Fruit fly (Drosophila melanogaster) whole organism, prepupa: Measurements from ENCODE around the gene CG13599.

Source experiments
- CG10631 ChIP-seq: fragments of 200-800 bp; sonication (Bioruptor generic); optimal IDR thresholded peaks from 2 replicates; lab custom pipeline; 2016; ENCODE audit warnings: missing biosample characterization, missing genetic modification characterization
- CG10669 ChIP-seq: fragments of 200-800 bp; sonication (Bioruptor generic); optimal IDR thresholded peaks from 3 replicates; lab custom pipeline; 2018; ENCODE audit warnings: missing biosample characterization, mild to moderate bottlenecking, missing genetic modification characterization, moderate library complexity
- CG16779 ChIP-seq: fragments of 200-800 bp; sonication (Bioruptor generic); optimal IDR thresholded peaks from 3 replicates; lab custom pipeline; 2017; ENCODE audit warnings: missing biosample characterization, mild to moderate bottlenecking, missing genetic modification characterization
- CG3032 ChIP-seq: fragments of 200-800 bp; optimal IDR thresholded peaks from 2 replicates; lab custom pipeline; 2019; ENCODE audit warnings: missing biosample characterization, mild to moderate bottlenecking, missing genetic modification characterization, moderate library complexity
- CG31627 ChIP-seq: fragments of 200-800 bp; sonication (Bioruptor generic); optimal IDR thresholded peaks from 3 replicates; lab custom pipeline; 2016; ENCODE audit warnings: missing biosample characterization, missing genetic modification characterization
- CG3919 ChIP-seq: fragments of 200-800 bp; sonication (Bioruptor generic); optimal IDR thresholded peaks from 3 replicates; lab custom pipeline; 2016; ENCODE audit warnings: missing biosample characterization, missing genetic modification characterization
- CG6276 ChIP-seq: fragments of 200-800 bp; sonication (Bioruptor generic); optimal IDR thresholded peaks from 2 replicates; lab custom pipeline; 2017; ENCODE audit warnings: missing biosample characterization, mild to moderate bottlenecking, missing genetic modification characterization
- CG6854 ChIP-seq: fragments of 200-800 bp; sonication (Bioruptor generic); optimal IDR thresholded peaks from 2 replicates; lab custom pipeline; 2017; ENCODE audit warnings: missing biosample characterization, mild to moderate bottlenecking, missing genetic modification characterization
- CG7368 ChIP-seq: fragments of 200-800 bp; sonication (Bioruptor generic); optimal IDR thresholded peaks from 3 replicates; lab custom pipeline; 2016; ENCODE audit warnings: missing biosample characterization, missing genetic modification characterization
- CG8632 ChIP-seq: fragments of 200-800 bp; sonication (Bioruptor generic); optimal IDR thresholded peaks from 3 replicates; lab custom pipeline; 2016; ENCODE audit warnings: missing biosample characterization, missing genetic modification characterization
- Eip75B ChIP-seq: fragments of 200-800 bp; sonication (Bioruptor generic); optimal IDR thresholded peaks from 3 replicates; lab custom pipeline; 2016; ENCODE audit warnings: missing biosample characterization, missing genetic modification characterization
- Eip78C ChIP-seq: fragments of 200-800 bp; sonication (Bioruptor generic); peaks from one replicate; lab custom pipeline; 2016; ENCODE audit warnings: missing biosample characterization, missing genetic modification characterization
- Eip93F ChIP-seq: fragments of 200-800 bp; sonication (Bioruptor generic); optimal IDR thresholded peaks from 2 replicates; lab custom pipeline; 2016; ENCODE audit warnings: missing biosample characterization, mild to moderate bottlenecking, missing genetic modification characterization
- Gug ChIP-seq: fragments of 200-800 bp; sonication (Bioruptor generic); IDR thresholded peaks from 2 replicates; pipeline ENCODE4 v1.3.6; 2022; ENCODE audit warnings: missing biosample characterization, missing genetic modification characterization
- Hr39 ChIP-seq: fragments of 200-800 bp; sonication (Bioruptor generic); optimal IDR thresholded peaks from 2 replicates; lab custom pipeline; 2016; ENCODE audit warnings: missing biosample characterization, missing genetic modification characterization
- Hr4 ChIP-seq: fragments of 200-800 bp; sonication (Bioruptor generic); optimal IDR thresholded peaks from 3 replicates; lab custom pipeline; 2016; ENCODE audit warnings: missing biosample characterization, missing genetic modification characterization
- Met ChIP-seq: fragments of 200-800 bp; sonication (Bioruptor generic); optimal IDR thresholded peaks from 3 replicates; lab custom pipeline; 2016; ENCODE audit warnings: missing biosample characterization, missing genetic modification characterization
- Smox ChIP-seq: fragments of 200-800 bp; sonication (Bioruptor generic); optimal IDR thresholded peaks from 3 replicates; lab custom pipeline; 2016; ENCODE audit warnings: missing biosample characterization, missing genetic modification characterization
- Sox102F ChIP-seq: fragments of 200-800 bp; sonication (Bioruptor generic); optimal IDR thresholded peaks from 2 replicates; lab custom pipeline; 2016; ENCODE audit warnings: missing biosample characterization, mild to moderate bottlenecking, missing genetic modification characterization
- Sox14 ChIP-seq: fragments of 200-800 bp; sonication (Bioruptor generic); optimal IDR thresholded peaks from 3 replicates; lab custom pipeline; 2016; ENCODE audit warnings: missing biosample characterization, missing genetic modification characterization
- achi ChIP-seq: fragments of 200-800 bp; sonication (Bioruptor generic); optimal IDR thresholded peaks from 3 replicates; lab custom pipeline; 2016; ENCODE audit warnings: missing biosample characterization, missing genetic modification characterization
- acj6 ChIP-seq: fragments of 200-800 bp; sonication (Bioruptor generic); optimal IDR thresholded peaks from 3 replicates; lab custom pipeline; 2016; ENCODE audit warnings: missing biosample characterization, missing genetic modification characterization
- cyc ChIP-seq: fragments of 200-800 bp; sonication (Bioruptor generic); optimal IDR thresholded peaks from 3 replicates; lab custom pipeline; 2016; ENCODE audit warnings: missing biosample characterization, missing genetic modification characterization
- dsx ChIP-seq: fragments of 200-800 bp; optimal IDR thresholded peaks from 3 replicates; lab custom pipeline; 2019; ENCODE audit warnings: missing biosample characterization, mild to moderate bottlenecking, missing genetic modification characterization, moderate library complexity; ENCODE audit not compliant: poor library complexity, severe bottlenecking
- eg ChIP-seq: fragments of 200-800 bp; sonication (Bioruptor generic); IDR thresholded peaks from 3 replicates; pipeline ENCODE4 v1.3.6; 2022; ENCODE audit warnings: missing biosample characterization, missing genetic modification characterization
- esn ChIP-seq: fragments of 200-800 bp; sonication (Bioruptor generic); optimal IDR thresholded peaks from 2 replicates; lab custom pipeline; 2016; ENCODE audit warnings: missing biosample characterization, mild to moderate bottlenecking, missing genetic modification characterization, moderate library complexity
- fd59A ChIP-seq: fragments of 200-800 bp; sonication (Bioruptor generic); optimal IDR thresholded peaks from 2 replicates; lab custom pipeline; 2017; ENCODE audit warnings: missing biosample characterization, mild to moderate bottlenecking, missing genetic modification characterization, missing genetic modification reagents
- fd85E ChIP-seq: fragments of 200-800 bp; sonication (Bioruptor generic); optimal IDR thresholded peaks from 3 replicates; lab custom pipeline; 2016; ENCODE audit warnings: missing biosample characterization, missing genetic modification characterization
- fkh ChIP-seq: fragments of 200-800 bp; sonication (Bioruptor generic); optimal IDR thresholded peaks from 3 replicates; lab custom pipeline; 2017; ENCODE audit warnings: missing biosample characterization, mild to moderate bottlenecking, missing genetic modification characterization, moderate library complexity
- lz ChIP-seq: fragments of 200-800 bp; sonication (Bioruptor generic); optimal IDR thresholded peaks from 3 replicates; lab custom pipeline; 2016; ENCODE audit warnings: missing biosample characterization, missing genetic modification characterization
- net ChIP-seq: fragments of 200-800 bp; sonication (Bioruptor generic); optimal IDR thresholded peaks from 3 replicates; lab custom pipeline; 2016; ENCODE audit warnings: missing biosample characterization, missing genetic modification characterization
- pdm3 ChIP-seq: fragments of 200-800 bp; sonication (Bioruptor generic); optimal IDR thresholded peaks from 3 replicates; lab custom pipeline; 2016; ENCODE audit warnings: missing biosample characterization, missing genetic modification characterization
- salr ChIP-seq, 2 experiments: fragments of 200-800 bp; sonication (Bioruptor generic); optimal IDR thresholded peaks; 3 replicates each; lab custom pipeline; 2016 to 2018; ENCODE audit warnings: missing biosample characterization in 2 of 2, missing genetic modification characterization in 2 of 2, mild to moderate bottlenecking in 1 of 2
- spab ChIP-seq: fragments of 200-800 bp; sonication (Bioruptor generic); optimal IDR thresholded peaks from 2 replicates; lab custom pipeline; 2017; ENCODE audit warnings: missing biosample characterization, mild to moderate bottlenecking, missing genetic modification characterization, missing genetic modification reagents
- svp ChIP-seq: fragments of 200-800 bp; sonication (Bioruptor generic); peaks from one replicate; lab custom pipeline; 2016; ENCODE audit warnings: missing biosample characterization, missing genetic modification characterization
- topi ChIP-seq: fragments of 200-800 bp; sonication (Bioruptor generic); optimal IDR thresholded peaks from 3 replicates; lab custom pipeline; 2016; ENCODE audit warnings: missing biosample characterization, missing genetic modification characterization

CG13599 gene

DNA sequence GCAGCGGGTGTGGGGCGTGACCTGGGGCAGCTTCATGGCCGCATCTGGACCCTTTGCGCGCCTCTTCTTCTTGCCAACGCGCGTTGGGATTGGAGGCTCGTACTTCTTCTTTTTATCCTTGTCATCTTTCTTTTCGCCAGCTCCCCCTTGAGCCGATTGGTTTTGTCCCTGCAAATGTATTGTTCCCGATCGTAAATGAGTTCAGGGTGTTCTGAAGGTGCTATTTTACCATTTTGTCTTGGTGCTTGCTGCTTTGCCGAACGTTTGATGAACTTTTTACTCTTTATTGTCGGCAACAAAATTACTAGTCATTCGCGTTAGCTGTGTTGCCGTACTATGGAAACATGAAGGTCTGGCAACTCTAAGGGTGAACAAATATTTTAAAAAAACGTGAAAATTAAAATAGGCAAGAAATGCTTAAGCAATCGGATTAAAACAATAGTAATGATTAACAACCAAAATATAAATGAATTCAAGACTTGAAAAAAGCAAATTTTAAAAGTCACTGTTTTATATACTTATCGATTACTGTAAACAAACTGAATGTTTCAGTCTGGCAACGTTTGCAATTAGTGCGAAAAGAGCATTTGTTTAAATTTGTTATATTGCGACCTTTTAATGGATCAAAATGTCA lies at the start of gene CG13599, which contains the start of gene Rpt2:
Gene CG13599 (plus strand): TSS at position 545 of the 634 bp plus-strand sequence.
Gene Rpt2 (minus strand): TSS at position 464 of the 634 bp plus-strand sequence.
- peak; percentile 59 for TF ChIP-seq Sox14 (GFP tag; lab: Kevin White, UChicago)
- peak; percentile 4 for TF ChIP-seq CG3032 (tag; lab: Kevin White, UChicago)
- TF ChIP-seq esn = peak; percentile 51
- no peak for TF ChIP-seq pdm3
- TF ChIP-seq topi = no peak
- peak; percentile 52 for TF ChIP-seq dsx (GFP tag; lab: Kevin White, UChicago)
- peak; percentile 12 for TF ChIP-seq lz (GFP tag; lab: Kevin White, UChicago)
- TF ChIP-seq Eip78C (GFP tag; lab: Kevin White, UChicago) = peak; percentile 19
- peak; percentile 6 for TF ChIP-seq CG31627 (GFP tag; lab: Kevin White, UChicago)
- TF ChIP-seq CG10631 (GFP tag; lab: Kevin White, UChicago) = no peak
- no peak for TF ChIP-seq CG7368 (GFP tag; lab: Kevin White, UChicago)
- TF ChIP-seq fkh (GFP tag; lab: Kevin White, UChicago) = peak; percentile 93
- TF ChIP-seq cyc (GFP tag; lab: Kevin White, UChicago) = peak; percentile 9
- no peak for TF ChIP-seq CG16779 (tag; lab: Kevin White, UChicago)

DNA sequence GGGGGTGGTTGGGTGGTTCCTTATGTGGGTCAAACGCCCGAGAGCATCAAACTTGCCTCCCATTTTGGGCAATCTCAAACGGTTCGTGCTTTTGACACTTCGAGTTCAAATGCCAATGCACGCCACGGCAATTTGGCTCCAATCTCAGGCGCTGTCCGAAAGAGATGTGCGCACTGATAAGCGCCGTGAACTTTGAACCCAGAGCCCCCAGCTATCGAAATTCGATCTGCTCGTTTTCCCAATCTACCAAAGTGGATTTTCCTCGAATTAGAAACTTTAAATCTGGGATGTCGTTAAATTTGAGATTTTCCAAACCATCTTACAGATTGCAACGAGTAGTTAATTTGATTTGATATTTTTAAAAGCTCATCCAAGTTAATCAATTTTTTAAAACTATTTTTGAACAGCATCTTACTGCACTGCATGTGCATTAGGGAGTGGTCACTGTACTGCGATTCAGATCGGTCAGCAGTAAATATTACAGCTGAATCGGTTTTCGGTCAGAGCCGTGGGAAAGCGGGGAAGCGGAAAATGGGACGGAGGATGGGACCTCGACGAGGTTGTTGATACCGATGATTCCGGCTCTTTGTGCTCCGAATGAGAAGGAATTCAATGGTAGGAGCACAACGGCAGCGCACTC lies 47.2 kb upstream of the CG13599 start:
- TF ChIP-seq achi (GFP tag; lab: Kevin White, UChicago) (no peak), esn (peak; percentile 28), Eip78C (GFP tag; lab: Kevin White, UChicago) (peak; percentile 74), Met (GFP tag; lab: Kevin White, UChicago) (no peak), Smox (no peak), CG31627 (GFP tag; lab: Kevin White, UChicago) (no peak), pdm3 (no peak), CG3032 (tag; lab: Kevin White, UChicago) (no peak), Eip75B (GFP tag; lab: Kevin White, UChicago) (peak; percentile 1), Hr4 (GFP tag; lab: Kevin White, UChicago) (no peak), fkh (GFP tag; lab: Kevin White, UChicago) (no peak), fd59A (GFP tag; lab: Kevin White, UChicago) (no peak), svp (GFP tag; lab: Kevin White, UChicago) (peak; percentile 94), CG3919 (GFP tag; lab: Kevin White, UChicago) (no peak), Sox14 (GFP tag; lab: Kevin White, UChicago) (peak; percentile 17)

DNA sequence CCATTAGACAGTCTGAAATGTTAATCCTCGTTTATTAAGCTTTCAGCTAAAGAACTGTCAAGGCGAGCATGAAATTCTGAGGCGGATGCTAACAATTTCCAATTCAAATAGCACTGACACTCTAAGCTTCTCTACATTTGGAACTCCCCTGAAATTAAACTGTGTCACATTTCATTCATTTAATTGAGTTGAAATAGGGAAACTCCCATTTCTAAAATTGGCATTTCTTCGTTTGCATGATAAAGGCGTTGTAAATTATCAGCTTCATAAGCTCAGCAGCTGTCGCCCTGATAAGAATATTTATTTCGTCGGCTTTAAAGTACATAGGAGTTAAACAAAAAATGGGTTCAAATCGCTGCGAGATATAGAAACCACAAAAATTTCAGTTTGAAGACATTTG lies 46.3 kb upstream of the CG13599 start:
- no peak for TF ChIP-seq Hr39 (GFP tag; lab: Kevin White, UChicago)
- no peak for TF ChIP-seq CG3032 (tag; lab: Kevin White, UChicago)
- no peak for TF ChIP-seq dsx (GFP tag; lab: Kevin White, UChicago)
- TF ChIP-seq achi (GFP tag; lab: Kevin White, UChicago) = no peak
- TF ChIP-seq CG6854 (GFP tag; lab: Kevin White, UChicago) = no peak
- TF ChIP-seq salr (GFP tag; optimal IDR thresholded peaks at IDR 0.05; lab: Kevin White, UChicago) = no peak
- no peak for TF ChIP-seq topi
- TF ChIP-seq CG6276 (GFP tag; lab: Kevin White, UChicago) = no peak
- TF ChIP-seq CG8632 (GFP tag; lab: Kevin White, UChicago) = no peak
- TF ChIP-seq CG7368 (GFP tag; lab: Kevin White, UChicago) = no peak
- no peak for TF ChIP-seq Eip93F (GFP tag; lab: Kevin White, UChicago)
- no peak for TF ChIP-seq cyc (GFP tag; lab: Kevin White, UChicago)
- TF ChIP-seq fd85E (GFP tag; lab: Kevin White, UChicago) = no peak
- TF ChIP-seq acj6 (GFP tag; lab: Kevin White, UChicago) = no peak
- TF ChIP-seq svp (GFP tag; lab: Kevin White, UChicago) = no peak
- TF ChIP-seq Eip78C (GFP tag; lab: Kevin White, UChicago) = no peak
- no peak for TF ChIP-seq spab (GFP tag; lab: Kevin White, UChicago)

DNA sequence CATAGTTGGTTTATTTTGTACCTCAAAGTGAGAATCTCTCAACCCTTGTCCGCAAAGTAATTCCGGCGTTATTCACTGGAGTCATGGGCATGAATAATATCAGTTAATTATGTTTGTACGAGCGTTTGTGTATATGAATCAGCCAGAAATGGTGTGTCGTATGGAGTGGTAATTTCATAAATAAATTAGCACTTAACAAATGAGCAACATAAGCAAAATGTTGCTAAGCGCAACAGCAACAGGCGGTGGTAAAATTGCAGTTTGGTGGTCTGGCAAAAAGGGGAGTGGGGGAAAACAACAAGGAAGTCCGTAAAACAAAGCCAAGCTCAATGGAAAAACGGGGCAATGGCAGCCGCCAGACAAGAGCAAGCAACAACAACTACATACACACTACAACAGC lies 45.8 kb upstream of the CG13599 start:
- TF ChIP-seq net (GFP tag; lab: Kevin White, UChicago) (no peak), Sox102F (GFP tag; lab: Kevin White, UChicago) (no peak), Gug (GFP tag; lab: Robert Waterston, UW) (no peak), Smox (no peak), fd85E (GFP tag; lab: Kevin White, UChicago) (no peak), spab (GFP tag; lab: Kevin White, UChicago) (no peak), CG3919 (GFP tag; lab: Kevin White, UChicago) (no peak), CG10669 (no peak), Eip93F (GFP tag; lab: Kevin White, UChicago) (no peak), eg (GFP tag; lab: Robert Waterston, UW) (no peak)
